Fruit fly (Drosophila melanogaster) whole organism, embryonic: ENCODE measurements around the gene CG9130.
A peak's percentile ranks its signal among the peaks of the same experiment; 100 is the strongest.

Source experiments
- Atf6 ChIP-seq: fragments of 200-800 bp; sonication (Bioruptor generic); IDR thresholded peaks from 2 replicates; pipeline ENCODE4 v1.3.6; 2022; ENCODE audit warnings: missing biosample characterization, missing genetic modification characterization
- CG10366 ChIP-seq: fragments of 200-800 bp; sonication (Bioruptor generic); IDR thresholded peaks from 2 replicates; pipeline ENCODE4 v1.3.6; 2022; ENCODE audit warnings: missing biosample characterization, missing genetic modification characterization
- CG10979 ChIP-seq: fragments of 200-800 bp; sonication (Bioruptor generic); optimal IDR thresholded peaks from 2 replicates; lab custom pipeline; 2018; ENCODE audit warnings: missing biosample characterization, mild to moderate bottlenecking, missing genetic modification characterization, moderate library complexity
- CG12104 ChIP-seq: fragments of 200-800 bp; sonication (Bioruptor generic); optimal IDR thresholded peaks from 3 replicates; lab custom pipeline; 2016; ENCODE audit warnings: missing biosample characterization, missing genetic modification characterization
- CG12236 ChIP-seq: fragments of 200-800 bp; sonication (Bioruptor generic); optimal IDR thresholded peaks from 2 replicates; lab custom pipeline; 2016; ENCODE audit warnings: missing biosample characterization, missing genetic modification characterization
- CG13287 ChIP-seq: fragments of 200-800 bp; sonication (Bioruptor generic); IDR thresholded peaks from 2 replicates; pipeline ENCODE4 v1.3.6; 2022; ENCODE audit warnings: missing biosample characterization, missing genetic modification characterization; ENCODE audit not compliant: partially characterized antibody
- CG14014 ChIP-seq: fragments of 200-800 bp; sonication (Bioruptor generic); IDR thresholded peaks from 2 replicates; pipeline ENCODE4 v1.3.6; 2022; ENCODE audit warnings: missing biosample characterization, missing genetic modification characterization
- CG1529 ChIP-seq: fragments of 200-800 bp; sonication (Bioruptor generic); optimal IDR thresholded peaks from 3 replicates; lab custom pipeline; 2018; ENCODE audit warnings: missing biosample characterization, missing genetic modification characterization
- CG17385 ChIP-seq: fragments of 200-800 bp; sonication (Bioruptor generic); optimal IDR thresholded peaks from 3 replicates; lab custom pipeline; 2018; ENCODE audit warnings: missing biosample characterization, mild to moderate bottlenecking, missing genetic modification characterization
- CG18011 ChIP-seq: fragments of 200-800 bp; sonication (Bioruptor generic); optimal IDR thresholded peaks from 2 replicates; lab custom pipeline; 2017; ENCODE audit warnings: missing biosample characterization, missing genetic modification characterization, mild to moderate bottlenecking, moderate library complexity, missing genotype
- CG2120 ChIP-seq: fragments of 200-800 bp; sonication (Bioruptor generic); optimal IDR thresholded peaks from 3 replicates; lab custom pipeline; 2016; ENCODE audit warnings: missing biosample characterization, missing genetic modification characterization
- CG32532 ChIP-seq: fragments of 200-800 bp; sonication (Bioruptor generic); IDR thresholded peaks from 2 replicates; pipeline ENCODE4 v1.3.6; 2022; ENCODE audit warnings: missing biosample characterization, missing genetic modification characterization
- CG4404 ChIP-seq: fragments of 200-800 bp; sonication (Bioruptor generic); IDR thresholded peaks from 2 replicates; pipeline ENCODE4 v1.3.6; 2022; ENCODE audit warnings: missing biosample characterization, missing genetic modification characterization
- CG8359 ChIP-seq: fragments of 200-800 bp; sonication (Bioruptor generic); optimal IDR thresholded peaks from 2 replicates; lab custom pipeline; 2017; ENCODE audit warnings: missing biosample characterization, mild to moderate bottlenecking, missing genetic modification characterization, borderline replicate concordance
- Camta ChIP-seq: fragments of 200-800 bp; sonication (Bioruptor generic); optimal IDR thresholded peaks from 2 replicates; lab custom pipeline; 2016; ENCODE audit warnings: missing biosample characterization, missing genetic modification characterization
- Drgx ChIP-seq: fragments of 200-800 bp; sonication (Bioruptor generic); IDR thresholded peaks from 2 replicates; pipeline ENCODE4 v1.3.6; 2022; ENCODE audit warnings: missing biosample characterization, missing genetic modification characterization
- E2f1 ChIP-seq: fragments of 200-800 bp; sonication (Bioruptor generic); IDR thresholded peaks from 2 replicates; pipeline ENCODE4 v1.3.6; 2022; ENCODE audit warnings: missing biosample characterization, missing genetic modification characterization
- E2f2 ChIP-seq: fragments of 200-800 bp; sonication (Bioruptor generic); IDR thresholded peaks from 2 replicates; pipeline ENCODE4 v1.3.6; 2022; ENCODE audit warnings: missing biosample characterization, missing genetic modification characterization
- Hr39 ChIP-seq: fragments of >200 bp; optimal IDR thresholded peaks from 2 replicates; lab custom pipeline; 2017
- Med ChIP-seq: fragments of 200-800 bp; sonication (Bioruptor generic); peaks from one replicate; lab custom pipeline; 2016; ENCODE audit warnings: missing biosample characterization, missing genetic modification characterization, mild to moderate bottlenecking, inconsistent platforms, moderate library complexity
- Meics ChIP-seq: fragments of 200-800 bp; sonication (Bioruptor generic); optimal IDR thresholded peaks from 2 replicates; lab custom pipeline; 2017; ENCODE audit warnings: missing biosample characterization, mild to moderate bottlenecking, missing genetic modification characterization
- Myb ChIP-seq: fragments of 200-800 bp; sonication (Bioruptor generic); optimal IDR thresholded peaks from 2 replicates; lab custom pipeline; 2016; ENCODE audit warnings: missing biosample characterization, missing genetic modification characterization
- Ptx1 ChIP-seq: fragments of 200-800 bp; sonication (Bioruptor generic); IDR thresholded peaks from 2 replicates; pipeline ENCODE4 v1.3.6; 2022; ENCODE audit warnings: missing biosample characterization, missing genetic modification characterization
- Tbp ChIP-seq: fragments of >200 bp; optimal IDR thresholded peaks from 2 replicates; lab custom pipeline; 2018; ENCODE audit warnings: missing biosample characterization, missing genetic modification characterization
- Usf ChIP-seq: fragments of 200-800 bp; sonication (Bioruptor generic); optimal IDR thresholded peaks from 2 replicates; lab custom pipeline; 2017; ENCODE audit warnings: missing genotype, missing biosample characterization, missing genetic modification characterization
- crp ChIP-seq, 2 experiments: fragments of 200-800 bp; sonication (Bioruptor generic); optimal IDR thresholded peaks; 2 replicates in 1 of 2; 3 replicates in 1 of 2; lab custom pipeline; 2017; ENCODE audit warnings: missing biosample characterization in 2 of 2, missing genetic modification characterization in 2 of 2, mild to moderate bottlenecking in 1 of 2, moderate library complexity in 1 of 2
- danr ChIP-seq: fragments of 200-800 bp; sonication (Bioruptor generic); IDR thresholded peaks from 2 replicates; pipeline ENCODE4 v1.3.6; 2022; ENCODE audit warnings: missing biosample characterization, missing genetic modification characterization
- dmrt11E ChIP-seq: fragments of 200-800 bp; sonication (Bioruptor generic); optimal IDR thresholded peaks from 3 replicates; lab custom pipeline; 2018; ENCODE audit warnings: missing biosample characterization, mild to moderate bottlenecking, missing genetic modification characterization, moderate library complexity
- dysf ChIP-seq: fragments of 200-800 bp; sonication (Bioruptor generic); IDR thresholded peaks from 3 replicates; pipeline ENCODE4 v1.3.6; 2022; ENCODE audit warnings: missing biosample characterization, missing genetic modification characterization
- ftz-f1 ChIP-seq: fragments of 200-800 bp; sonication (Bioruptor generic); optimal IDR thresholded peaks from 2 replicates; lab custom pipeline; 2016; ENCODE audit warnings: missing biosample characterization, missing genetic modification characterization
- gsb-n ChIP-seq: fragments of 200-800 bp; sonication (Bioruptor generic); optimal IDR thresholded peaks from 3 replicates; lab custom pipeline; 2018; ENCODE audit warnings: missing biosample characterization, mild to moderate bottlenecking, missing genetic modification characterization
- kay ChIP-seq: fragments of 200-800 bp; sonication (Bioruptor generic); optimal IDR thresholded peaks from 2 replicates; lab custom pipeline; 2016; ENCODE audit warnings: missing biosample characterization, missing genetic modification characterization
- lab ChIP-seq: fragments of 200-800 bp; sonication (Bioruptor generic); optimal IDR thresholded peaks from 3 replicates; lab custom pipeline; 2017; ENCODE audit warnings: missing biosample characterization, missing genetic modification characterization, mild to moderate bottlenecking, moderate library complexity, missing genetic modification reagents
- org-1 ChIP-seq: fragments of 200-800 bp; sonication (Bioruptor generic); optimal IDR thresholded peaks from 2 replicates; lab custom pipeline; 2017; ENCODE audit warnings: missing biosample characterization, missing genetic modification characterization
- pan ChIP-seq, 4 experiments: fragments of >200 bp in 3 of 4; fragments of 200-800 bp in 1 of 4; sonication (Bioruptor generic) in 1 of 4; optimal IDR thresholded peaks in 3 of 4; IDR thresholded peaks in 1 of 4; 2 replicates each; pipeline versions ENCODE4 v1.3.6 to Lab custom; 2017 to 2022; ENCODE audit warnings: missing biosample characterization in 2 of 4, missing genetic modification characterization in 2 of 4, mixed read lengths in 1 of 4
- prd ChIP-seq, 3 experiments: fragments of >200 bp in 2 of 3; fragments of 200-800 bp in 1 of 3; sonication (Bioruptor generic) in 1 of 3; optimal IDR thresholded peaks in 2 of 3; IDR thresholded peaks in 1 of 3; 2 replicates in 2 of 3; 3 replicates in 1 of 3; pipeline versions ENCODE4 v1.3.6 to Lab custom; 2017 to 2022; ENCODE audit warnings: missing biosample characterization in 1 of 3, missing genetic modification characterization in 1 of 3
- repo ChIP-seq: fragments of 200-800 bp; sonication (Bioruptor generic); optimal IDR thresholded peaks from 2 replicates; lab custom pipeline; 2016; ENCODE audit warnings: missing biosample characterization, missing genetic modification characterization
- row ChIP-seq: fragments of 200-800 bp; sonication (Bioruptor generic); IDR thresholded peaks from 3 replicates; pipeline ENCODE4 v1.3.6; 2022; ENCODE audit warnings: missing biosample characterization, missing genetic modification characterization
- sisA ChIP-seq: fragments of 200-800 bp; sonication (Bioruptor generic); IDR thresholded peaks from 2 replicates; pipeline ENCODE4 v1.3.6; 2022; ENCODE audit warnings: missing biosample characterization, missing genetic modification characterization
- sob ChIP-seq: fragments of 200-800 bp; sonication (Bioruptor generic); IDR thresholded peaks from 2 replicates; pipeline ENCODE4 v1.3.6; 2022; ENCODE audit warnings: missing biosample characterization, missing genetic modification characterization
- stc ChIP-seq: fragments of 200-800 bp; sonication (Bioruptor generic); IDR thresholded peaks from 2 replicates; pipeline ENCODE4 v1.3.6; 2022; ENCODE audit warnings: missing biosample characterization, missing genetic modification characterization
- toy ChIP-seq: fragments of 200-800 bp; sonication (Bioruptor generic); IDR thresholded peaks from 2 replicates; pipeline ENCODE4 v1.3.6; 2022; ENCODE audit warnings: missing biosample characterization, missing genetic modification characterization
- tup ChIP-seq: fragments of 200-800 bp; sonication (Bioruptor generic); optimal IDR thresholded peaks from 2 replicates; lab custom pipeline; 2016; ENCODE audit warnings: missing biosample characterization, mild to moderate bottlenecking, missing genetic modification characterization, moderate library complexity
- unc-4 ChIP-seq: fragments of 200-800 bp; sonication (Bioruptor generic); IDR thresholded peaks from 2 replicates; pipeline ENCODE4 v1.3.6; 2022; ENCODE audit warnings: missing biosample characterization, missing genetic modification characterization; ENCODE audit not compliant: partially characterized antibody
- vvl ChIP-seq: fragments of 200-800 bp; sonication (Bioruptor generic); IDR thresholded peaks from 2 replicates; pipeline ENCODE4 v1.3.6; 2022; ENCODE audit warnings: missing biosample characterization, missing genetic modification characterization
- z ChIP-seq: fragments of 200-800 bp; sonication (Bioruptor generic); IDR thresholded peaks from 3 replicates; pipeline ENCODE4 v1.3.6; 2022; ENCODE audit warnings: missing biosample characterization, missing genetic modification characterization

CG9130 gene

DNA sequence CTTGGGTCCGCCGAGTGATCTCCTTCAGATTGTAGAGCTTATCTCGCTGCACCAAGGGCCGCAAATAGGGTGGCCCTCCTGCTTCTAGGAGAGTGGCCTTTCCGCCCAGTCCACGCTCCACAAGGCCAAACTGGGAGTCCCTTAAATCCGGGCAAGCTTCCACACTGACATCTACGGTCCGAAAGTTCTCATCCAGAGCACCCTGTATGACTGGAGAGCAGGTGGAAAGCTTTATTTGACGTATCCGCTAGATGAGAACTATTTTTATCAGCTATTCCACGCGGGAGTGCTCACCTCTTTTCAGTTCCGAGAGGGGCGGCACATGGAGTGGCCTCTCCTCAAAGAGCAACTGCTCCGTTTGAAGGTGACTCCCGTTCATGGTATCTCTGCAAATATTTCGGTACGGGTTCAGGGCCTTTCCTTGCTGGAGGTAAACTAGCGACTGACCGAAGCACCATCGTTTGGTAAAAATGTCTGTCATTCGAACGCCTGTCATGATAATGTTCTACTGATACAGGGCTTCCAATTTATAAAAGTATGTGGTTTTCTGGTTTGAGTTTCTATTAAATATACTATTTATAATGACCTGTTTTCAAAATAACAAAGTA, 49.1 kb upstream of the CG9130 start, which contains the start of gene meep (continued):
- TF ChIP-seq repo (GFP tag; lab: Kevin White, UChicago), result no peak
- TF ChIP-seq CG10979 (tag; lab: Kevin White, UChicago), result no peak
- no peak for TF ChIP-seq CG1529 (GFP tag; lab: Kevin White, UChicago)
- peak; percentile 11; the same call in 1 of the 2 replicates for TF ChIP-seq CG10366
- no peak for TF ChIP-seq tup (GFP tag; lab: Kevin White, UChicago)
- TF ChIP-seq gsb-n (tag; lab: Kevin White, UChicago), result no peak
- TF ChIP-seq Myb, result no peak

DNA sequence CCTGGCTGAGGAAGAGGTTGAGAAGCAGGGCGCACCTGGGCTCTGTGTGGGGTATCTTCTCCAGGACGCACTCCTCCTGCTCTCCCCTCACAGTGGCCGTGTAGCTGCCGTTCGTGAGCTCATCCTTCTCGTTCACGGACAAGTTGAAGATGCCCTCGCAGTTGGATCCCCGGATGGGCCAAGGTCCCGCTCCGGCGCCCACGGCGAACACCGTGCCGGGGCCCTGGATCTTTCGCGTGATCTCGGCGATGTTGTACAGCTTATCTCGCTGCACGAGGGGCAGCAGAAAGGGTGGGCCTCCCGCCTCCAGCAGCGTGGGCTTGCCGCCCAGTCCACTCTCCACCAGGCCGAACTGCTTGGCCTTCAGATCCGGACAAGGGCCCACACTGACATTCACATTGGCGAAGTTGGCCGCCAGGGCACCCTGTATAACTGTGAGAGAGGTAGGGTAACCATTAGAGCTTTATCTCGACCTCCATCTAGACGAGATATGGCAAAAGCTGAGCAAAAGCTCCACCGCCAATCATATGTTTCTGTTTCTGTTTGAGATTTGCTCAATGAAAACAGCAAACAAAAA, 47.9 kb upstream of the CG9130 start:
- TF ChIP-seq unc-4 (GFP tag; lab: Robert Waterston, UW) (0 out of 2 replicates have a peak, but pooled peaks have one; percentile 30), CG32532 (GFP tag; lab: Robert Waterston, UW) (peak; percentile 62), Usf (GFP tag; lab: Kevin White, UChicago) (no peak), Atf6 (GFP tag; lab: Robert Waterston, UW) (peak; percentile 48; the same call in 1 of the 2 replicates), z (GFP tag; lab: Robert Waterston, UW) (peak; percentile 87), CG4404 (GFP tag; lab: Robert Waterston, UW) (no peak), Drgx (GFP tag; lab: Robert Waterston, UW) (0 out of 2 replicates have a peak, but pooled peaks have one; percentile 28), danr (GFP tag; lab: Robert Waterston, UW) (no peak), CG17385 (GFP tag; lab: Kevin White, UChicago) (no peak), Med (GFP tag; lab: Kevin White, UChicago) (peak; percentile 59), sob (GFP tag; lab: Robert Waterston, UW) (peak; percentile 33; the same call in 1 of the 2 replicates), Tbp (GFP tag; lab: Kevin White, UChicago) (no peak), CG13287 (peak; percentile 19; the same call in 1 of the 2 replicates), prd (optimal IDR thresholded peaks at IDR 0.05; lab: Kevin White, UChicago) (no peak), prd (GFP tag; IDR thresholded peaks at IDR 0.05; lab: Robert Waterston, UW) (0 out of 3 replicates have a peak, but pooled peaks have one; percentile 22), dmrt11E (tag; lab: Kevin White, UChicago) (no peak), CG12104 (GFP tag; lab: Kevin White, UChicago) (no peak), E2f2 (GFP tag; lab: Robert Waterston, UW) (peak; percentile 16; the same call in 1 of the 2 replicates), row (GFP tag; lab: Robert Waterston, UW) (peak; percentile 14; the same call in 1 of the 3 replicates), sisA (GFP tag; lab: Robert Waterston, UW) (0 out of 2 replicates have a peak, but pooled peaks have one; percentile 24), CG18011 (no peak), CG8359 (GFP tag; lab: Kevin White, UChicago) (no peak), stc (GFP tag; lab: Robert Waterston, UW) (no peak), Meics (GFP tag; lab: Kevin White, UChicago) (peak; percentile 12), org-1 (GFP tag; lab: Kevin White, UChicago) (no peak), crp (GFP tag; optimal IDR thresholded peaks at IDR 0.05; lab: Kevin White, UChicago) (peak in 1 of 2 experiments; percentile 36), ftz-f1 (GFP tag; lab: Kevin White, UChicago) (no peak), CG2120 (GFP tag; lab: Kevin White, UChicago) (peak; percentile 29), toy (0 out of 2 replicates have a peak, but pooled peaks have one; percentile 14), CG14014 (GFP tag; lab: Robert Waterston, UW) (peak; percentile 8; the same call in 1 of the 2 replicates), pan (optimal IDR thresholded peaks at IDR 0.05; lab: Kevin White, UChicago) (no peak), pan (GFP tag; optimal IDR thresholded peaks at IDR 0.05 in 1 of 2, IDR thresholded peaks at IDR 0.05 in 1 of 2) (peak in 1 of 2 experiments; percentile 8), CG12236 (GFP tag; lab: Kevin White, UChicago) (no peak), CG10366 (peak; percentile 68), E2f1 (GFP tag; lab: Robert Waterston, UW) (0 out of 2 replicates have a peak, but pooled peaks have one; percentile 9), dysf (peak; percentile 37; the same call in 1 of the 3 replicates), Camta (GFP tag; lab: Kevin White, UChicago) (no peak), vvl (GFP tag; lab: Robert Waterston, UW) (peak; percentile 25; the same call in 1 of the 2 replicates), kay (GFP tag; lab: Kevin White, UChicago) (no peak), Hr39 (peak; percentile 36), Ptx1 (GFP tag; lab: Robert Waterston, UW) (peak; percentile 7; the same call in 1 of the 2 replicates), lab (GFP tag; lab: Kevin White, UChicago) (peak; percentile 26)
